Worm (Caenorhabditis elegans) whole organism, L3 larva: ENCODE results near the gene F55B11.5.

Experiments
- ZK546.5 ChIP-seq: sonication (generic microtip); optimal IDR thresholded peaks from 2 replicates; lab custom pipeline; 2017; ENCODE audit warnings: missing biosample characterization, missing genetic modification characterization
- fos-1 ChIP-seq: fragments of 150-350 bp; optimal IDR thresholded peaks from 2 replicates; lab custom pipeline; 2014; ENCODE audit warnings: missing biosample characterization, missing genetic modification characterization
- nhr-76 ChIP-seq: fragments of 150-350 bp; sonication (generic microtip); optimal IDR thresholded peaks from 5 replicates; lab custom pipeline; 2014; ENCODE audit warnings: missing biosample characterization, missing genetic modification characterization
- pha-4 ChIP-seq: fragments of 150-350 bp; optimal IDR thresholded peaks from 2 replicates; lab custom pipeline; 2014; ENCODE audit warnings: missing biosample characterization, missing genetic modification reagents, missing genetic modification characterization
- unc-62 ChIP-seq: fragments of 150-350 bp; sonication (generic microtip); optimal IDR thresholded peaks from 4 replicates; lab custom pipeline; 2014; ENCODE audit warnings: missing biosample characterization, missing genetic modification reagents, missing genetic modification characterization
- ztf-4 ChIP-seq: fragments of 150-350 bp; optimal IDR thresholded peaks from 2 replicates; lab custom pipeline; 2014; ENCODE audit warnings: missing biosample characterization, missing genetic modification characterization

ce11 chrIV:14417128-14417527, 10.4 kb upstream of the F55B11.5 start, which contains the start of gene F55B11.6:
- no peak for TF ChIP-seq nhr-76 (tag; lab: Kevin White, UChicago)
- TF ChIP-seq pha-4 (tag; lab: Kevin White, UChicago): no peak
- no peak for TF ChIP-seq fos-1 (tag; lab: Kevin White, UChicago)
- no peak for TF ChIP-seq ztf-4 (tag; lab: Kevin White, UChicago)
- no peak for TF ChIP-seq unc-62 (GFP tag; lab: Kevin White, UChicago)
- TF ChIP-seq ZK546.5 (tag; lab: Kevin White, UChicago): no peak
